Fruit fly (Drosophila melanogaster): ENCODE results near the gene CG8086.

The CG8086 gene

dm6 chr2L:8305409-8305808, 48.1 kb upstream of the CG8086 start, which contains the start of gene CG7840 (continued):
- TF ChIP-seq CG9215 (GFP tag; IDR thresholded peaks at IDR 0.05) (no peak), hbn (GFP tag; IDR thresholded peaks at IDR 0.05; ENCODE audit: partially characterized antibody) (peak; percentile 94), CG10209 (GFP tag; optimal IDR thresholded peaks at IDR 0.05) (no peak), CG12155 (GFP tag; optimal IDR thresholded peaks at IDR 0.05) (no peak), MESR4 (GFP tag; optimal IDR thresholded peaks at IDR 0.05) (peak; percentile 57), MBD-R2 (GFP tag; IDR thresholded peaks at IDR 0.05) (peak; percentile 72), CG42726 (GFP tag; IDR thresholded peaks at IDR 0.05; ENCODE audit: partially characterized antibody) (peak; percentile 84), phol (tag; optimal IDR thresholded peaks at IDR 0.05) (no peak), CHES-1-like (GFP tag; optimal IDR thresholded peaks at IDR 0.05) (no peak), CG2712 (tag; optimal IDR thresholded peaks at IDR 0.05) (peak; percentile 5), CG12391 (tag; optimal IDR thresholded peaks at IDR 0.05) (no peak), CG14860 (GFP tag; IDR thresholded peaks at IDR 0.05; ENCODE audit: partially characterized antibody) (peak; percentile 82), ato (GFP tag; IDR thresholded peaks at IDR 0.05; ENCODE audit: partially characterized antibody) (peak; percentile 74), az2 (GFP tag; optimal IDR thresholded peaks at IDR 0.05) (no peak), CG2116 (GFP tag; optimal IDR thresholded peaks at IDR 0.05) (peak; percentile 76), Doc2 (GFP tag; IDR thresholded peaks at IDR 0.05) (no peak), CG6813 (GFP tag; optimal IDR thresholded peaks at IDR 0.05) (no peak), sna (GFP tag; IDR thresholded peaks at IDR 0.05; ENCODE audit: partially characterized antibody) (peak; percentile 82), lilli (GFP tag; optimal IDR thresholded peaks at IDR 0.05) (no peak), cas (GFP tag; IDR thresholded peaks at IDR 0.05) (no peak), Poxn (GFP tag; IDR thresholded peaks at IDR 0.05) (no peak), Sry-β (GFP tag; optimal IDR thresholded peaks at IDR 0.05) (no peak), Scr (GFP tag; IDR thresholded peaks at IDR 0.05; ENCODE audit: partially characterized antibody) (peak; percentile 88), mld (GFP tag; IDR thresholded peaks at IDR 0.05; ENCODE audit: partially characterized antibody) (peak; percentile 78), Dref (GFP tag; IDR thresholded peaks at IDR 0.05) (peak; percentile 89), Chrac-16 (GFP tag; optimal IDR thresholded peaks at IDR 0.05) (no peak), pho (GFP tag; optimal IDR thresholded peaks at IDR 0.05) (no peak), CG1024 (GFP tag; IDR thresholded peaks at IDR 0.05) (no peak), CG6683 (GFP tag; optimal IDR thresholded peaks at IDR 0.05) (no peak), Drgx (GFP tag; IDR thresholded peaks at IDR 0.05) (no peak), Mad (GFP tag; optimal IDR thresholded peaks at IDR 0.05) (no peak), Bgb (GFP tag; IDR thresholded peaks at IDR 0.05; ENCODE audit: partially characterized antibody) (peak; percentile 92), CG2129 (GFP tag; IDR thresholded peaks at IDR 0.05; ENCODE audit: partially characterized antibody) (peak; percentile 79), Six4 (GFP tag; optimal IDR thresholded peaks at IDR 0.05) (no peak), Lhr (GFP tag; optimal IDR thresholded peaks at IDR 0.05) (no peak), ranshi (GFP tag; IDR thresholded peaks at IDR 0.05) (no peak), chinmo (GFP tag; IDR thresholded peaks at IDR 0.05; ENCODE audit: partially characterized antibody) (peak; percentile 78; the same call in 2 of the 4 replicates), Ravus (GFP tag; IDR thresholded peaks at IDR 0.05) (no peak), CG15514 (GFP tag; optimal IDR thresholded peaks at IDR 0.05) (peak; percentile 54), dimm (GFP tag; IDR thresholded peaks at IDR 0.05) (no peak), CG30403 (GFP tag; optimal IDR thresholded peaks at IDR 0.05) (no peak), kni (GFP tag; optimal IDR thresholded peaks at IDR 0.05) (no peak), CG7963 (GFP tag; IDR thresholded peaks at IDR 0.05; ENCODE audit: partially characterized antibody) (peak; percentile 83), Nf-YC (tag; optimal IDR thresholded peaks at IDR 0.05) (no peak), Sry-δ (GFP tag; optimal IDR thresholded peaks at IDR 0.05) (peak; percentile 83), stc (GFP tag; IDR thresholded peaks at IDR 0.05) (no peak), knrl (GFP tag; IDR thresholded peaks at IDR 0.05; ENCODE audit: partially characterized antibody) (peak; percentile 85), sr (GFP tag; IDR thresholded peaks at IDR 0.05) (no peak), eyg (GFP tag; optimal IDR thresholded peaks at IDR 0.05) (no peak), chm (GFP tag; IDR thresholded peaks at IDR 0.05) (no peak)

All from whole organism, embryonic.